Worm (Caenorhabditis elegans): ENCODE measurements around the gene del-6.
A peak's percentile ranks its signal among the peaks of the same experiment; 100 is the strongest.

Gene del-6

DNA sequence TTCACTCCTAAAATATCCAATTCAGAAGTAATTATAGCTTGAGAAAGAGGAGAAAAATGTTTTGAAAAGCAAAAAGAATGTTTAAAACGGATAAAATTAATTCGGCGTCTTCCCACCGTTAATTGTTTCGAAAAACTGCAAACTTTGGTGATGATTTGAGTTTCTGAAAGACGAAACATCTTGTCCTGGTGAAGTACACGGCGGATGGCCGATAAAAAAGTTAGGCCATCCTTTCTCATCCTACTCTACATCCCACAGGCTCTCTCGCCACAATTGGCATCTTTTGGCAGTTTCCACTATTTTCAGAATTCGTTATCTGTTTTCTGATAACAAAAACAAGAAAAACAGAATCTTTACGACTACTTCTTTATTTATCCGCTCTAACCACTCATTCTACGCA lies 46.8 kb upstream of the del-6 start, which contains the start of the genes C35A5.8 and hda-11 (continued):
- no peak for TF ChIP-seq ekl-4 (GFP tag; IDR thresholded peaks at IDR 0.05)
- TF ChIP-seq cebp-1 (GFP tag; IDR thresholded peaks at IDR 0.05): peak; percentile 43; the same call in 1 of the 2 replicates
- TF ChIP-seq cebp-1 (tag; optimal IDR thresholded peaks at IDR 0.05): no peak
- no peak for TF ChIP-seq ztf-22 (GFP tag; optimal IDR thresholded peaks at IDR 0.05)
- no peak for TF ChIP-seq ztf-26 (tag; optimal IDR thresholded peaks at IDR 0.05)
- no peak for TF ChIP-seq chd-7 (tag; optimal IDR thresholded peaks at IDR 0.05)
- TF ChIP-seq snpc-1.3 (tag; optimal IDR thresholded peaks at IDR 0.05; ENCODE audit: insufficient read depth): no peak
- no peak for TF ChIP-seq F49E8.2 (tag; optimal IDR thresholded peaks at IDR 0.05; ENCODE audit: insufficient read depth)
- TF ChIP-seq unc-130 (GFP tag; optimal IDR thresholded peaks at IDR 0.05): peak; percentile 78
- TF ChIP-seq mxl-1 (tag; optimal IDR thresholded peaks at IDR 0.05): no peak
- peak; percentile 85 for TF ChIP-seq ceh-27 (GFP tag; optimal IDR thresholded peaks at IDR 0.05)
- TF ChIP-seq B0261.1 (tag; optimal IDR thresholded peaks at IDR 0.05): no peak
- TF ChIP-seq tbx-9 (tag; optimal IDR thresholded peaks at IDR 0.05; ENCODE audit: borderline replicate concordance): no peak
- no peak for TF ChIP-seq ets-4 (GFP tag; optimal IDR thresholded peaks at IDR 0.05)
- no peak for TF ChIP-seq Y67H2A.10 (GFP tag; conservative IDR thresholded peaks at IDR 0.05)
- peak; percentile 57 for TF ChIP-seq zim-3 (tag; optimal IDR thresholded peaks at IDR 0.05)
- no peak for TF ChIP-seq ztf-28 (GFP tag; IDR thresholded peaks at IDR 0.05)
- peak; percentile 60 for TF ChIP-seq ceh-79 (tag; optimal IDR thresholded peaks at IDR 0.05)
- TF ChIP-seq K12H6.12 (tag; optimal IDR thresholded peaks at IDR 0.05): peak; percentile 38
- TF ChIP-seq mes-4 (tag; optimal IDR thresholded peaks at IDR 0.05): no peak
- TF ChIP-seq egrh-3 (GFP tag; IDR thresholded peaks at IDR 0.05): no peak
- no peak for TF ChIP-seq C06A6.2 (GFP tag; conservative IDR thresholded peaks at IDR 0.05)
- no peak for TF ChIP-seq snpc-1.1 (tag; optimal IDR thresholded peaks at IDR 0.05; ENCODE audit: insufficient read depth)
- peak; percentile 42 for TF ChIP-seq lin-54 (GFP tag; optimal IDR thresholded peaks at IDR 0.05)
- 0 out of 2 replicates have a peak, but pooled peaks have one; percentile 12 for TF ChIP-seq madf-8 (GFP tag; conservative IDR thresholded peaks at IDR 0.05)
- no peak for TF ChIP-seq tbp1 (GFP tag; optimal IDR thresholded peaks at IDR 0.05)
- TF ChIP-seq bed-2 (GFP tag; IDR thresholded peaks at IDR 0.05): peak; percentile 54; the same call in 1 of the 2 replicates
- TF ChIP-seq lin-35 (GFP tag; optimal IDR thresholded peaks at IDR 0.05): peak in 1 of 3 experiments; percentile 11
- TF ChIP-seq Y95B8A.8 (GFP tag; IDR thresholded peaks at IDR 0.05): no peak
- no peak for TF ChIP-seq hsf-1 (GFP tag; IDR thresholded peaks at IDR 0.05)
- TF ChIP-seq aptf-2 (GFP tag; conservative IDR thresholded peaks at IDR 0.05): 0 out of 2 replicates have a peak, but pooled peaks have one; percentile 11
- peak; percentile 52 to 60 for TF ChIP-seq rec-8 (tag; optimal IDR thresholded peaks at IDR 0.05)
- peak; percentile 36 for TF ChIP-seq atf-7 (tag; optimal IDR thresholded peaks at IDR 0.05)
- TF ChIP-seq C17E4.6 (GFP tag; IDR thresholded peaks at IDR 0.05): no peak
- TF ChIP-seq madf-10 (tag; optimal IDR thresholded peaks at IDR 0.05): no peak
- TF ChIP-seq lsy-27 (tag; optimal IDR thresholded peaks at IDR 0.05; ENCODE audit: borderline replicate concordance, insufficient read depth): no peak
- TF ChIP-seq let-526 (GFP tag; IDR thresholded peaks at IDR 0.05): peak; percentile 40; the same call in 1 of the 2 replicates
- TF ChIP-seq Y53F4B.3 (GFP tag; IDR thresholded peaks at IDR 0.05): no peak
- no peak for TF ChIP-seq dpff-1 (tag; optimal IDR thresholded peaks at IDR 0.05)
- TF ChIP-seq Y56A3A.18 (GFP tag; IDR thresholded peaks at IDR 0.05): no peak
- peak; percentile 23 for TF ChIP-seq sdz-38 (tag; optimal IDR thresholded peaks at IDR 0.05)
- TF ChIP-seq sea-2 (GFP tag; IDR thresholded peaks at IDR 0.05): no peak
- no peak for TF ChIP-seq T26A5.8 (tag; optimal IDR thresholded peaks at IDR 0.05)
- TF ChIP-seq F57C9.4 (tag; optimal IDR thresholded peaks at IDR 0.05): no peak
- no peak for TF ChIP-seq fkh-3 (tag; optimal IDR thresholded peaks at IDR 0.05)
- no peak for TF ChIP-seq die-1 (tag; optimal IDR thresholded peaks at IDR 0.05)
- peak; percentile 10 for TF ChIP-seq tlf-1 (GFP tag; optimal IDR thresholded peaks at IDR 0.05)
- TF ChIP-seq ceh-100 (GFP tag; IDR thresholded peaks at IDR 0.05): peak; percentile 61
- TF ChIP-seq nfyb-1 (GFP tag; IDR thresholded peaks at IDR 0.05): no peak
